Fruit fly (Drosophila melanogaster) S2 (cell line): ENCODE data around the gene Aprt.

Experiments
- CG8478 ChIP-seq: fragments of >200 bp; optimal IDR thresholded peaks from 2 replicates; lab custom pipeline; 2018
- CTCF ChIP-seq, 2 experiments: fragments of >200 bp; optimal IDR thresholded peaks; 2 replicates each; lab custom pipeline; 2018

- no peak for TF ChIP-seq CG8478
- no peak for TF ChIP-seq CTCF (optimal IDR thresholded peaks at IDR 0.05; lab: Kevin White, UChicago)
Measured at dm6 chr3L:1920051-1920450, 35.2 kb upstream of the Aprt start.
